Fruit fly (Drosophila melanogaster) whole organism, embryonic: ENCODE measurements around the gene Cad89D.

Experiments
- Adf1 ChIP-seq: fragments of 200-800 bp; sonication (Bioruptor generic); IDR thresholded peaks from 2 replicates; pipeline ENCODE4 v1.3.6; 2022; ENCODE audit warnings: missing biosample characterization, missing genetic modification characterization
- Atf6 ChIP-seq: fragments of 200-800 bp; sonication (Bioruptor generic); IDR thresholded peaks from 2 replicates; pipeline ENCODE4 v1.3.6; 2022; ENCODE audit warnings: missing biosample characterization, missing genetic modification characterization
- CG1233 ChIP-seq: fragments of 200-800 bp; sonication (Bioruptor generic); optimal IDR thresholded peaks from 4 replicates; lab custom pipeline; 2018; ENCODE audit warnings: missing biosample characterization, mild to moderate bottlenecking, missing genetic modification characterization
- CG12391 ChIP-seq: fragments of 200-800 bp; sonication (Bioruptor generic); optimal IDR thresholded peaks from 3 replicates; lab custom pipeline; 2018; ENCODE audit warnings: missing biosample characterization, mild to moderate bottlenecking, missing genetic modification characterization, moderate library complexity
- CG17186 ChIP-seq: fragments of 200-800 bp; sonication (Bioruptor generic); optimal IDR thresholded peaks from 3 replicates; lab custom pipeline; 2017; ENCODE audit warnings: missing biosample characterization, missing genetic modification reagents, missing genetic modification characterization
- CG17568 ChIP-seq: fragments of 200-800 bp; sonication (Bioruptor generic); optimal IDR thresholded peaks from 2 replicates; lab custom pipeline; 2018; ENCODE audit warnings: missing biosample characterization, mild to moderate bottlenecking, missing genetic modification characterization, moderate library complexity
- CG18476 ChIP-seq: fragments of 200-800 bp; sonication (Bioruptor generic); optimal IDR thresholded peaks from 2 replicates; lab custom pipeline; 2016; ENCODE audit warnings: missing biosample characterization, mild to moderate bottlenecking, missing genetic modification characterization
- CG31388 ChIP-seq: fragments of 200-800 bp; sonication (Bioruptor generic); optimal IDR thresholded peaks from 2 replicates; lab custom pipeline; 2016; ENCODE audit warnings: missing biosample characterization, missing genetic modification characterization
- CG3281 ChIP-seq: fragments of 200-800 bp; sonication (Bioruptor generic); optimal IDR thresholded peaks from 3 replicates; lab custom pipeline; 2017; ENCODE audit warnings: missing biosample characterization, mild to moderate bottlenecking, missing genetic modification characterization
- CG3995 ChIP-seq: fragments of 200-800 bp; sonication (Bioruptor generic); optimal IDR thresholded peaks from 3 replicates; lab custom pipeline; 2016; ENCODE audit warnings: missing biosample characterization, missing genetic modification characterization
- CG4328 ChIP-seq: fragments of 200-800 bp; sonication (Bioruptor generic); optimal IDR thresholded peaks from 3 replicates; lab custom pipeline; 2017; ENCODE audit warnings: missing biosample characterization, missing genetic modification reagents, missing genetic modification characterization
- CG7271 ChIP-seq: fragments of 200-800 bp; sonication (Bioruptor generic); optimal IDR thresholded peaks from 2 replicates; lab custom pipeline; 2018; ENCODE audit warnings: missing biosample characterization, mild to moderate bottlenecking, missing genetic modification characterization, moderate library complexity
- CG7987 ChIP-seq: fragments of 200-800 bp; sonication (Bioruptor generic); optimal IDR thresholded peaks from 2 replicates; lab custom pipeline; 2018; ENCODE audit warnings: missing biosample characterization, mild to moderate bottlenecking, missing genetic modification characterization, moderate library complexity
- CG8290 ChIP-seq, 3 experiments: fragments of 200-800 bp; sonication (Bioruptor generic); optimal IDR thresholded peaks; 2 replicates each; lab custom pipeline; 2016 to 2019; ENCODE audit warnings: missing biosample characterization in 3 of 3, missing genetic modification characterization in 3 of 3, mild to moderate bottlenecking in 2 of 3, moderate library complexity in 1 of 3
- CG8944 ChIP-seq: fragments of 200-800 bp; sonication (Bioruptor generic); optimal IDR thresholded peaks from 3 replicates; lab custom pipeline; 2016; ENCODE audit warnings: missing biosample characterization, missing genetic modification characterization
- CG9215 ChIP-seq: fragments of 200-800 bp; sonication (Bioruptor generic); IDR thresholded peaks from 2 replicates; pipeline ENCODE4 v1.3.6; 2022; ENCODE audit warnings: missing biosample characterization, missing genetic modification characterization
- CG9437 ChIP-seq: fragments of 200-800 bp; sonication (Bioruptor generic); optimal IDR thresholded peaks from 2 replicates; lab custom pipeline; 2018; ENCODE audit warnings: missing biosample characterization, mild to moderate bottlenecking, missing genetic modification characterization
- CkIIα-i1 ChIP-seq: fragments of 200-800 bp; sonication (Bioruptor generic); IDR thresholded peaks from 2 replicates; pipeline ENCODE4 v1.3.6; 2022; ENCODE audit warnings: missing biosample characterization, missing genetic modification characterization
- Drgx ChIP-seq: fragments of 200-800 bp; sonication (Bioruptor generic); IDR thresholded peaks from 2 replicates; pipeline ENCODE4 v1.3.6; 2022; ENCODE audit warnings: missing biosample characterization, missing genetic modification characterization
- Fer2 ChIP-seq: fragments of 200-800 bp; sonication (Bioruptor generic); optimal IDR thresholded peaks from 2 replicates; lab custom pipeline; 2018; ENCODE audit warnings: missing biosample characterization, mild to moderate bottlenecking, missing genetic modification characterization, moderate library complexity
- HHEX ChIP-seq: fragments of 200-800 bp; sonication (Bioruptor generic); optimal IDR thresholded peaks from 3 replicates; lab custom pipeline; 2017; ENCODE audit warnings: missing biosample characterization, mild to moderate bottlenecking, missing genetic modification characterization, missing genetic modification reagents
- HLHmδ ChIP-seq: fragments of 200-800 bp; sonication (Bioruptor generic); optimal IDR thresholded peaks from 2 replicates; lab custom pipeline; 2018; ENCODE audit warnings: missing biosample characterization, mild to moderate bottlenecking, missing genetic modification characterization, moderate library complexity
- Hey ChIP-seq: fragments of 200-800 bp; sonication (Bioruptor generic); optimal IDR thresholded peaks from 3 replicates; lab custom pipeline; 2018; ENCODE audit warnings: missing biosample characterization, mild to moderate bottlenecking, missing genetic modification characterization
- Hr3 ChIP-seq: fragments of 200-800 bp; sonication (Bioruptor generic); optimal IDR thresholded peaks from 3 replicates; lab custom pipeline; 2016; ENCODE audit warnings: missing biosample characterization, missing genetic modification characterization
- Hr39 ChIP-seq: fragments of >200 bp; optimal IDR thresholded peaks from 2 replicates; lab custom pipeline; 2017
- Hsf ChIP-seq: fragments of 200-800 bp; sonication (Bioruptor generic); optimal IDR thresholded peaks from 3 replicates; lab custom pipeline; 2016; ENCODE audit warnings: missing biosample characterization, missing genetic modification characterization
- Lpt ChIP-seq: fragments of >200 bp; optimal IDR thresholded peaks from 2 replicates; lab custom pipeline; 2018; ENCODE audit warnings: missing biosample characterization, missing genetic modification characterization
- Trl ChIP-seq, 3 experiments: fragments of >200 bp in 2 of 3; fragments of 200-800 bp in 1 of 3; sonication (Bioruptor generic) in 1 of 3; optimal IDR thresholded peaks; 2 replicates in 1 of 3; 3 replicates in 2 of 3; lab custom pipeline; 2016 to 2017; ENCODE audit warnings: missing biosample characterization in 1 of 3, missing genetic modification characterization in 1 of 3
- Usf ChIP-seq: fragments of 200-800 bp; sonication (Bioruptor generic); optimal IDR thresholded peaks from 2 replicates; lab custom pipeline; 2017; ENCODE audit warnings: missing genotype, missing biosample characterization, missing genetic modification characterization
- cas ChIP-seq: fragments of 200-800 bp; sonication (Bioruptor generic); IDR thresholded peaks from 2 replicates; pipeline ENCODE4 v1.3.6; 2022; ENCODE audit warnings: missing biosample characterization, missing genetic modification characterization
- chm ChIP-seq: fragments of 200-800 bp; sonication (Bioruptor generic); IDR thresholded peaks from 2 replicates; pipeline ENCODE4 v1.3.6; 2022; ENCODE audit warnings: missing biosample characterization, missing genetic modification characterization
- grau ChIP-seq: fragments of 200-800 bp; optimal IDR thresholded peaks from 3 replicates; lab custom pipeline; 2019; ENCODE audit warnings: missing biosample characterization, mild to moderate bottlenecking, missing genetic modification characterization, moderate library complexity
- gsb ChIP-seq: fragments of 200-800 bp; sonication (Bioruptor generic); IDR thresholded peaks from 2 replicates; pipeline ENCODE4 v1.3.6; 2022; ENCODE audit warnings: missing biosample characterization, missing genetic modification characterization
- hbn ChIP-seq: fragments of 200-800 bp; sonication (Bioruptor generic); IDR thresholded peaks from 2 replicates; pipeline ENCODE4 v1.3.6; 2022; ENCODE audit warnings: missing biosample characterization, missing genetic modification characterization; ENCODE audit not compliant: partially characterized antibody
- kay ChIP-seq: fragments of 200-800 bp; sonication (Bioruptor generic); optimal IDR thresholded peaks from 2 replicates; lab custom pipeline; 2016; ENCODE audit warnings: missing biosample characterization, missing genetic modification characterization
- lab ChIP-seq: fragments of 200-800 bp; sonication (Bioruptor generic); optimal IDR thresholded peaks from 3 replicates; lab custom pipeline; 2017; ENCODE audit warnings: missing biosample characterization, missing genetic modification characterization, mild to moderate bottlenecking, moderate library complexity, missing genetic modification reagents
- maf-S ChIP-seq: fragments of 200-800 bp; sonication (Bioruptor generic); optimal IDR thresholded peaks from 2 replicates; lab custom pipeline; 2016; ENCODE audit warnings: missing biosample characterization, missing genetic modification characterization
- mirr ChIP-seq: fragments of 200-800 bp; sonication (Bioruptor generic); optimal IDR thresholded peaks from 3 replicates; lab custom pipeline; 2018; ENCODE audit warnings: missing biosample characterization, mild to moderate bottlenecking, missing genetic modification characterization
- nerfin-1 ChIP-seq: fragments of 200-800 bp; sonication (Bioruptor generic); optimal IDR thresholded peaks from 3 replicates; lab custom pipeline; 2019; ENCODE audit warnings: missing biosample characterization, mild to moderate bottlenecking, missing genetic modification characterization, moderate library complexity
- oc ChIP-seq: fragments of 200-800 bp; sonication (Bioruptor generic); optimal IDR thresholded peaks from 2 replicates; lab custom pipeline; 2018; ENCODE audit warnings: missing biosample characterization, mild to moderate bottlenecking, missing genetic modification characterization, moderate library complexity
- pan ChIP-seq, 4 experiments: fragments of >200 bp in 3 of 4; fragments of 200-800 bp in 1 of 4; sonication (Bioruptor generic) in 1 of 4; optimal IDR thresholded peaks in 3 of 4; IDR thresholded peaks in 1 of 4; 2 replicates each; pipeline versions ENCODE4 v1.3.6 to Lab custom; 2017 to 2022; ENCODE audit warnings: missing biosample characterization in 2 of 4, missing genetic modification characterization in 2 of 4, mixed read lengths in 1 of 4
- phol ChIP-seq: fragments of 200-800 bp; sonication (Bioruptor generic); optimal IDR thresholded peaks from 3 replicates; lab custom pipeline; 2018; ENCODE audit warnings: missing biosample characterization, mild to moderate bottlenecking, missing genetic modification characterization, moderate library complexity
- pita ChIP-seq: fragments of 200-800 bp; sonication (Bioruptor generic); optimal IDR thresholded peaks from 2 replicates; lab custom pipeline; 2017; ENCODE audit warnings: missing biosample characterization, mild to moderate bottlenecking, missing genetic modification characterization
- sd ChIP-seq: fragments of 200-800 bp; sonication (Bioruptor generic); optimal IDR thresholded peaks from 3 replicates; lab custom pipeline; 2018; ENCODE audit warnings: missing biosample characterization, mild to moderate bottlenecking, missing genetic modification characterization, moderate library complexity
- slou ChIP-seq: fragments of 200-800 bp; sonication (Bioruptor generic); optimal IDR thresholded peaks from 3 replicates; lab custom pipeline; 2016; ENCODE audit warnings: missing biosample characterization, missing genetic modification characterization
- tin ChIP-seq: fragments of 200-800 bp; sonication (Bioruptor generic); optimal IDR thresholded peaks from 3 replicates; lab custom pipeline; 2016; ENCODE audit warnings: missing biosample characterization, missing genetic modification characterization
- tup ChIP-seq: fragments of 200-800 bp; sonication (Bioruptor generic); optimal IDR thresholded peaks from 2 replicates; lab custom pipeline; 2016; ENCODE audit warnings: missing biosample characterization, mild to moderate bottlenecking, missing genetic modification characterization, moderate library complexity
- tx ChIP-seq: fragments of 200-800 bp; sonication (Bioruptor generic); optimal IDR thresholded peaks from 2 replicates; lab custom pipeline; 2016; ENCODE audit warnings: missing biosample characterization, missing genetic modification characterization
- wek ChIP-seq: fragments of 200-800 bp; sonication (Bioruptor generic); optimal IDR thresholded peaks from 3 replicates; lab custom pipeline; 2018; ENCODE audit warnings: missing biosample characterization, mild to moderate bottlenecking, missing genetic modification characterization, moderate library complexity
- z ChIP-seq: fragments of 200-800 bp; sonication (Bioruptor generic); IDR thresholded peaks from 3 replicates; pipeline ENCODE4 v1.3.6; 2022; ENCODE audit warnings: missing biosample characterization, missing genetic modification characterization

Cad89D gene

DNA sequence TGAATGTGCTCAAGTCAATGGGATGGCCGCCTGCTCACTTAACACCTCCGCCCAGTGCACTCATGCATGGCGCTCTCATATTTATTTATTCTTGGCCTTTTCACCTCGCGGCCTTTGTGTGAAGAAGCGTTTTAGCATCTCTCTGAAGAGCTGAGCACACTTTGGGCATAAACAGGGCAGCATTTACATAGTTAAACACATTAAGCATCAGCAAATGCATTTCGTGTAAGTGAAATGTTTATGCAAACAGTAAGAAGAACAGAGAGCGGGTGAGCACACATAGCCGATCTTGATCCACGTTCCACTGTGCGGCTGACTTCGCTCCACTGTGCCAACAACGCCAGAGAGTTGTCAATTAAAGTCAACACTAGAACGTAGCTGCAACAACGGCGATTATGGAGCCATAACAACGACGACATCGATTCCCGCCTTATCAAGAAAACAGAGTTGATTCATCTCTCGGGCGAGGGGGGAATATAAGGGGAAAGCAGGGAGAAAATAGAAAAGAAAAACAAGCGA lies 29.4 kb upstream of the Cad89D start (continued):
- TF ChIP-seq wek (GFP tag; lab: Kevin White, UChicago): peak; percentile 53
- TF ChIP-seq z: peak; percentile 46; the same call in 1 of the 3 replicates
- TF ChIP-seq kay (GFP tag; lab: Kevin White, UChicago): no peak
- peak; percentile 41 for TF ChIP-seq lab (GFP tag; lab: Kevin White, UChicago)
- TF ChIP-seq CG18476 (GFP tag; lab: Kevin White, UChicago): no peak
- TF ChIP-seq gsb (GFP tag; lab: Robert Waterston, UW): no peak
- TF ChIP-seq chm (GFP tag; lab: Robert Waterston, UW): peak; percentile 88
- TF ChIP-seq CG17186 (GFP tag; lab: Kevin White, UChicago): peak; percentile 70
- peak; percentile 18 for TF ChIP-seq Hsf (GFP tag; lab: Kevin White, UChicago)
- TF ChIP-seq Usf (GFP tag; lab: Kevin White, UChicago): no peak
- TF ChIP-seq slou (GFP tag; lab: Kevin White, UChicago): no peak
- no peak for TF ChIP-seq oc (tag; lab: Kevin White, UChicago)
- no peak for TF ChIP-seq cas
- no peak for TF ChIP-seq pan (optimal IDR thresholded peaks at IDR 0.05; lab: Kevin White, UChicago)
- TF ChIP-seq pan (GFP tag; optimal IDR thresholded peaks at IDR 0.05 in 1 of 2, IDR thresholded peaks at IDR 0.05 in 1 of 2): no peak
- no peak for TF ChIP-seq Trl (optimal IDR thresholded peaks at IDR 0.05; lab: Kevin White, UChicago)
- TF ChIP-seq Trl (GFP tag; optimal IDR thresholded peaks at IDR 0.05; lab: Kevin White, UChicago): peak; percentile 56
- no peak for TF ChIP-seq Hr39 (lab: Kevin White, UChicago)
- TF ChIP-seq pita (GFP tag; lab: Kevin White, UChicago): no peak
- TF ChIP-seq CG31388 (GFP tag; lab: Kevin White, UChicago): peak; percentile 28
- peak; percentile 11 for TF ChIP-seq grau (tag; lab: Kevin White, UChicago)
- TF ChIP-seq Atf6 (GFP tag; lab: Robert Waterston, UW): no peak
- TF ChIP-seq sd (tag; lab: Kevin White, UChicago): no peak
- peak; percentile 88 for TF ChIP-seq HLHmδ (GFP tag; lab: Kevin White, UChicago)
- no peak for TF ChIP-seq mirr (GFP tag; lab: Kevin White, UChicago)
- TF ChIP-seq CG3995 (GFP tag; lab: Kevin White, UChicago): no peak
- no peak for TF ChIP-seq Drgx
- no peak for TF ChIP-seq CkIIα-i1 (GFP tag; lab: Robert Waterston, UW)
- no peak for TF ChIP-seq Fer2
- peak; percentile 32 for TF ChIP-seq tin (GFP tag; lab: Kevin White, UChicago)
- peak; percentile 26 for TF ChIP-seq nerfin-1 (tag; lab: Kevin White, UChicago)
- TF ChIP-seq CG4328: no peak
- TF ChIP-seq phol (tag; lab: Kevin White, UChicago): peak; percentile 70
- TF ChIP-seq CG8290 (GFP tag; optimal IDR thresholded peaks at IDR 0.05; lab: Kevin White, UChicago): peak; percentile 63
- peak in 1 of 2 experiments; percentile 58 for TF ChIP-seq CG8290 (tag; optimal IDR thresholded peaks at IDR 0.05; lab: Kevin White, UChicago)
- TF ChIP-seq tup (GFP tag; lab: Kevin White, UChicago): peak; percentile 20
- TF ChIP-seq Lpt (GFP tag; lab: Kevin White, UChicago): no peak
- TF ChIP-seq CG9437 (GFP tag; lab: Kevin White, UChicago): peak; percentile 15
- no peak for TF ChIP-seq tx (GFP tag; lab: Kevin White, UChicago)
- TF ChIP-seq CG1233 (GFP tag; lab: Kevin White, UChicago): peak; percentile 81
- TF ChIP-seq CG8944 (GFP tag; lab: Kevin White, UChicago): peak; percentile 45
- no peak for TF ChIP-seq CG9215
- peak; percentile 25 for TF ChIP-seq CG17568 (GFP tag; lab: Kevin White, UChicago)
- TF ChIP-seq CG12391 (tag; lab: Kevin White, UChicago): no peak
- no peak for TF ChIP-seq CG7271
- TF ChIP-seq Hey (tag; lab: Kevin White, UChicago): no peak
- TF ChIP-seq Adf1 (GFP tag; lab: Robert Waterston, UW): no peak
- TF ChIP-seq hbn (GFP tag; lab: Robert Waterston, UW): no peak
- no peak for TF ChIP-seq Hr3 (GFP tag; lab: Kevin White, UChicago)
- no peak for TF ChIP-seq CG3281 (GFP tag; lab: Kevin White, UChicago)
- TF ChIP-seq maf-S (GFP tag; lab: Kevin White, UChicago): peak; percentile 22
- peak; percentile 59 for TF ChIP-seq HHEX (GFP tag; lab: Kevin White, UChicago)
- peak; percentile 50 for TF ChIP-seq CG7987
